Fruit fly (Drosophila melanogaster): ENCODE measurements around the gene CG12219.

The CG12219 gene

dm6 chrX:6267187-6267711 is 33.8 kb downstream of the CG12219 start, which contains the start of gene schlank (continued):
- TF ChIP-seq CG14050 (GFP tag; IDR thresholded peaks at IDR 0.05), result peak; percentile 32; the same call in 1 of the 3 replicates
- TF ChIP-seq esg (GFP tag; conservative IDR thresholded peaks at IDR 0.05), result peak; percentile 57
- peak; percentile 53 for TF ChIP-seq CG17359 (tag; optimal IDR thresholded peaks at IDR 0.05)
- TF ChIP-seq CG10147 (GFP tag; optimal IDR thresholded peaks at IDR 0.05), result no peak
- peak; percentile 56 for TF ChIP-seq pho (GFP tag; optimal IDR thresholded peaks at IDR 0.05)
- no peak for TF ChIP-seq CG10431 (GFP tag; optimal IDR thresholded peaks at IDR 0.05)
- TF ChIP-seq CG18764 (GFP tag; optimal IDR thresholded peaks at IDR 0.05), result peak; percentile 43
- TF ChIP-seq CG10654 (GFP tag; optimal IDR thresholded peaks at IDR 0.05), result peak; percentile 40
- TF ChIP-seq Abd-B (GFP tag; optimal IDR thresholded peaks at IDR 0.05), result peak; percentile 41
- TF ChIP-seq CG12391 (tag; optimal IDR thresholded peaks at IDR 0.05), result peak; percentile 52
- TF ChIP-seq CG9932 (GFP tag; IDR thresholded peaks at IDR 0.05), result peak; percentile 70
- peak; percentile 56 for TF ChIP-seq Awh (GFP tag; IDR thresholded peaks at IDR 0.05)
- TF ChIP-seq Rx (GFP tag; IDR thresholded peaks at IDR 0.05), result peak; percentile 37; the same call in 1 of the 2 replicates
- no peak for TF ChIP-seq danr (GFP tag; IDR thresholded peaks at IDR 0.05)
- TF ChIP-seq vfl (GFP tag; optimal IDR thresholded peaks at IDR 0.05), result peak; percentile 51
- TF ChIP-seq Oaz (GFP tag; IDR thresholded peaks at IDR 0.05), result peak; percentile 47
- no peak for TF ChIP-seq gcm2 (GFP tag; optimal IDR thresholded peaks at IDR 0.05)
- peak; percentile 57; the same call in 1 of the 2 replicates for TF ChIP-seq ranshi (GFP tag; IDR thresholded peaks at IDR 0.05)
- TF ChIP-seq Bteb2 (GFP tag; optimal IDR thresholded peaks at IDR 0.05), result no peak
- TF ChIP-seq Antp (GFP tag; optimal IDR thresholded peaks at IDR 0.05), result peak; percentile 75
- no peak for TF ChIP-seq CG3065 (GFP tag; optimal IDR thresholded peaks at IDR 0.05)
- TF ChIP-seq Hr51 (GFP tag; optimal IDR thresholded peaks at IDR 0.05), result peak in 1 of 2 experiments; percentile 1
- TF ChIP-seq row (GFP tag; IDR thresholded peaks at IDR 0.05), result peak; percentile 91
- peak; percentile 44 for TF ChIP-seq Myb (GFP tag; optimal IDR thresholded peaks at IDR 0.05)
- TF ChIP-seq pan (optimal IDR thresholded peaks at IDR 0.05), result no peak
- TF ChIP-seq pan (GFP tag; optimal IDR thresholded peaks at IDR 0.05 in 1 of 2, IDR thresholded peaks at IDR 0.05 in 1 of 2), result peak in 1 of 2 experiments; percentile 68
- no peak for TF ChIP-seq hbn (GFP tag; IDR thresholded peaks at IDR 0.05; ENCODE audit: partially characterized antibody)
- peak; percentile 41 for TF ChIP-seq tin (GFP tag; optimal IDR thresholded peaks at IDR 0.05)
- peak; percentile 89 for TF ChIP-seq CG9797 (GFP tag; optimal IDR thresholded peaks at IDR 0.05)
- no peak for TF ChIP-seq org-1 (GFP tag; optimal IDR thresholded peaks at IDR 0.05)
- TF ChIP-seq btn (GFP tag; optimal IDR thresholded peaks at IDR 0.05), result no peak
- peak; percentile 22; the same call in 1 of the 2 replicates for TF ChIP-seq klu (GFP tag; IDR thresholded peaks at IDR 0.05)
- TF ChIP-seq dmrt11E (tag; optimal IDR thresholded peaks at IDR 0.05), result peak; percentile 21
- TF ChIP-seq Side (GFP tag; optimal IDR thresholded peaks at IDR 0.05), result peak; percentile 58
- TF ChIP-seq Lhr (GFP tag; optimal IDR thresholded peaks at IDR 0.05), result peak; percentile 71
- TF ChIP-seq ERR (GFP tag; optimal IDR thresholded peaks at IDR 0.05), result peak; percentile 46
- TF ChIP-seq pb (GFP tag; optimal IDR thresholded peaks at IDR 0.05), result no peak
- peak; percentile 42 for TF ChIP-seq slp2 (GFP tag; optimal IDR thresholded peaks at IDR 0.05)
- no peak for TF ChIP-seq MESR4 (GFP tag; optimal IDR thresholded peaks at IDR 0.05)
- no peak for TF ChIP-seq D19A (tag; optimal IDR thresholded peaks at IDR 0.05)
- peak; percentile 62 for TF ChIP-seq bab2 (GFP tag; optimal IDR thresholded peaks at IDR 0.05)
- no peak for TF ChIP-seq knrl (GFP tag; IDR thresholded peaks at IDR 0.05; ENCODE audit: partially characterized antibody)
- peak; percentile 67 for TF ChIP-seq lmd (GFP tag; IDR thresholded peaks at IDR 0.05)
- peak; percentile 68 for TF ChIP-seq CoRest (tag; optimal IDR thresholded peaks at IDR 0.05)
- peak; percentile 85 for TF ChIP-seq Med (GFP tag)
- peak; percentile 24 for TF ChIP-seq zen (tag; optimal IDR thresholded peaks at IDR 0.05)
- TF ChIP-seq CG9817 (tag; optimal IDR thresholded peaks at IDR 0.05), result no peak
- peak; percentile 77 for TF ChIP-seq Ptx1 (GFP tag; IDR thresholded peaks at IDR 0.05)
- TF ChIP-seq CG13424 (tag; optimal IDR thresholded peaks at IDR 0.05), result peak; percentile 53
- TF ChIP-seq CG17612 (GFP tag; IDR thresholded peaks at IDR 0.05), result peak; percentile 45; the same call in 1 of the 2 replicates
- peak; percentile 24; the same call in 1 of the 2 replicates for TF ChIP-seq Dref (GFP tag; IDR thresholded peaks at IDR 0.05)
